Fruit fly (Drosophila melanogaster): Measurements from ENCODE around the gene Btk.
A peak's percentile ranks its signal among the peaks of the same experiment; 100 is the strongest.

- TF ChIP-seq CG8478 (optimal IDR thresholded peaks at IDR 0.05) = no peak
- peak; percentile 47 to 51 for TF ChIP-seq CTCF (optimal IDR thresholded peaks at IDR 0.05)
Measured at dm6 chr2L:8210468-8210867, 90.4 kb downstream of the Btk start.

Data from S2 (cell line).